Fruit fly (Drosophila melanogaster) whole organism, pupa: ENCODE data around the gene smp-30.

Experiments used
- CG10348 ChIP-seq: fragments of 200-800 bp; sonication (Bioruptor generic); IDR thresholded peaks from 2 replicates; pipeline ENCODE4 v1.3.6; 2022; ENCODE audit warnings: missing biosample characterization, missing genetic modification characterization
- CG12605 ChIP-seq: fragments of 200-800 bp; sonication (Bioruptor generic); IDR thresholded peaks from 2 replicates; pipeline ENCODE4 v1.3.6; 2022; ENCODE audit warnings: missing biosample characterization, missing genetic modification characterization
- CG13204 ChIP-seq: fragments of 200-800 bp; sonication (Bioruptor generic); optimal IDR thresholded peaks from 2 replicates; lab custom pipeline; 2018; ENCODE audit warnings: missing biosample characterization, mild to moderate bottlenecking, missing genetic modification characterization, moderate library complexity
- CG14655 ChIP-seq: fragments of 200-800 bp; sonication (Bioruptor generic); optimal IDR thresholded peaks from 3 replicates; lab custom pipeline; 2017; ENCODE audit warnings: mild to moderate bottlenecking, missing biosample characterization, missing genetic modification reagents, missing genetic modification characterization
- CG15710 ChIP-seq: fragments of 200-800 bp; sonication (Bioruptor generic); optimal IDR thresholded peaks from 2 replicates; lab custom pipeline; 2018; ENCODE audit warnings: missing biosample characterization, mild to moderate bottlenecking, missing genetic modification characterization, moderate library complexity
- CG17806 ChIP-seq: fragments of 200-800 bp; sonication (Bioruptor generic); optimal IDR thresholded peaks from 2 replicates; lab custom pipeline; 2018; ENCODE audit warnings: missing biosample characterization, mild to moderate bottlenecking, missing genetic modification characterization, moderate library complexity
- CG32121 ChIP-seq: fragments of 200-800 bp; sonication (Bioruptor generic); IDR thresholded peaks from 2 replicates; pipeline ENCODE4 v1.3.6; 2022; ENCODE audit warnings: missing biosample characterization, missing genetic modification characterization
- CG34367 ChIP-seq: fragments of 200-800 bp; sonication (Bioruptor generic); optimal IDR thresholded peaks from 2 replicates; lab custom pipeline; 2018; ENCODE audit warnings: missing biosample characterization, mild to moderate bottlenecking, missing genetic modification characterization
- CG4496 ChIP-seq: fragments of 200-800 bp; sonication (Bioruptor generic); IDR thresholded peaks from 3 replicates; pipeline ENCODE4 v1.3.6; 2022; ENCODE audit warnings: missing biosample characterization, missing genetic modification characterization
- CG8159 ChIP-seq: fragments of 200-800 bp; sonication (Bioruptor generic); optimal IDR thresholded peaks from 3 replicates; lab custom pipeline; 2018; ENCODE audit warnings: missing biosample characterization, mild to moderate bottlenecking, missing genetic modification characterization, moderate library complexity
- CG8301 ChIP-seq: fragments of 200-800 bp; sonication (Bioruptor generic); optimal IDR thresholded peaks from 2 replicates; lab custom pipeline; 2018; ENCODE audit warnings: missing biosample characterization, mild to moderate bottlenecking, missing genetic modification characterization
- CG9948 ChIP-seq: fragments of 200-800 bp; sonication (Bioruptor generic); optimal IDR thresholded peaks from 2 replicates; lab custom pipeline; 2018; ENCODE audit warnings: missing biosample characterization, mild to moderate bottlenecking, missing genetic modification characterization, moderate library complexity
- D1 ChIP-seq: fragments of 200-800 bp; sonication (Bioruptor generic); optimal IDR thresholded peaks from 2 replicates; lab custom pipeline; 2018; ENCODE audit warnings: missing biosample characterization, mild to moderate bottlenecking, missing genetic modification characterization, moderate library complexity
- EcR ChIP-seq: fragments of 200-800 bp; sonication (Bioruptor generic); optimal IDR thresholded peaks from 3 replicates; lab custom pipeline; 2019; ENCODE audit warnings: missing biosample characterization, missing genetic modification characterization, mild to moderate bottlenecking, moderate library complexity, missing genetic modification reagents
- Ets98B ChIP-seq: fragments of 200-800 bp; sonication (Bioruptor generic); IDR thresholded peaks from 2 replicates; pipeline ENCODE4 v1.3.6; 2022; ENCODE audit warnings: missing biosample characterization, missing genetic modification characterization
- Pif1A ChIP-seq: fragments of 200-800 bp; sonication (Bioruptor generic); optimal IDR thresholded peaks from 3 replicates; lab custom pipeline; 2016; ENCODE audit warnings: missing biosample characterization, missing genetic modification characterization
- Pif1B ChIP-seq: fragments of 200-800 bp; sonication (Bioruptor generic); optimal IDR thresholded peaks from 3 replicates; lab custom pipeline; 2016; ENCODE audit warnings: missing biosample characterization, missing genetic modification characterization
- Snoo ChIP-seq: fragments of 200-800 bp; sonication (Bioruptor generic); optimal IDR thresholded peaks from 3 replicates; lab custom pipeline; 2017; ENCODE audit warnings: missing biosample characterization, mild to moderate bottlenecking, missing genetic modification characterization, inconsistent platforms
- fd96Ca ChIP-seq: fragments of 200-800 bp; sonication (Bioruptor generic); IDR thresholded peaks from 3 replicates; pipeline ENCODE4 v1.3.6; 2022; ENCODE audit warnings: missing biosample characterization, missing genetic modification characterization
- gl ChIP-seq: fragments of 200-800 bp; sonication (Bioruptor generic); optimal IDR thresholded peaks from 2 replicates; lab custom pipeline; 2018; ENCODE audit warnings: missing biosample characterization, mild to moderate bottlenecking, missing genetic modification characterization
- rn ChIP-seq: fragments of 200-800 bp; sonication (Bioruptor generic); IDR thresholded peaks from 2 replicates; pipeline ENCODE4 v1.3.6; 2022; ENCODE audit warnings: missing biosample characterization, missing genetic modification characterization

Gene smp-30

DNA sequence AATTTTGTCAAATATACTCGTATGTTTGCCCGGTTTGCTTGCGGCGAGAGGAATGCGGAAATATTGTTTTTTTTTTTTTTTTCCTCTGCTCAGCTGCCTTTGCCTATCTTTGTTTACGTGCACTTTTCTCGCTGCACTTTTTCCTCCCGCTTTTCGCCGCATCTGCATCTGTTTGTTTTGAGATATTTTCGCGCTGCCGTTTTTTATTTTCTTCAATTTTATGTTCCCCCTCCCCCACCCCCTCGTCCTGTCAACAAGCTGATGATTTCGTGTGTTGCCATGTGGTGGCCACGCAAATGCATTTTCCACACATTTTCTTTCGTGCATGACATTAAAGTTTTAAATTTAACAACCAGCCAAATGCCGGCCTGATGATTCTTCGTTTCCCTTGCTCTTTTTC lies 5.0 kb upstream of the smp-30 start:
- TF ChIP-seq CG12605 (GFP tag; lab: Robert Waterston, UW) (no peak), CG32121 (GFP tag; lab: Robert Waterston, UW) (peak; percentile 69)

DNA sequence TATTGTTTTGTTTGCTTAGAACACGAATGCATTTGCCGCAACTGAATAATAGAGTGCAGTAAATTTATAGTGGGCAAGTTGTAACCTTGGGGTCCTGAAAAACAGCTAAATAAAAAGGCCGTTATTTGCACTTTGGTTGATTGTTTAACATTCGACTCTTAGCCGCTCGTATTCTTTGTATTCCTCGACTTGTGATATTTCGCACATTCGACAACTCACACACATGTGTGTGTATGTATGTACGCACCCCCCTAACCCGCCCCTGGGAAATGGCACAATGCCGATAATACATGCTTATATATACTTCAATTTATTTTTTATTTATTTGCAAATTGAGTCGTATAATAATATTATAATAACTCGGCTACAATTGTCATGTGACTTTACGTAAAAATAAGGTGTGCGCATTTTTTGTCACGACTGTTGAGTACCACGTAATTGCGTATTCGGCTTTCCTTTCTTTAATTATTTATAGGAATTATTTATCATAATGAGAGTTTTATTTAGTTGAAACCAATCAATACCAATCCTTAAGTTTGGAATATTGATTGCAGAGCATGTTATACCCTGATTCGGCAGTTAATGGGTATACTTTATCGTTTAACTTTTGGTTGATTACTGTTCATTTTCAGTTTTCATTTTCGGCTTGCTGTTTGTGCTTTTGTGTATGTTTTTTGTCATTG lies 3.9 kb upstream of the smp-30 start:
- TF ChIP-seq Snoo (tag; lab: Kevin White, UChicago) (peak; percentile 67), CG12605 (GFP tag; lab: Robert Waterston, UW) (no peak), Pif1A (GFP tag; lab: Kevin White, UChicago) (peak; percentile 48), CG32121 (GFP tag; lab: Robert Waterston, UW) (peak; percentile 22; the same call in 1 of the 2 replicates), CG8159 (peak; percentile 8), CG8301 (no peak), Ets98B (peak; percentile 51; the same call in 1 of the 2 replicates), Pif1B (GFP tag; lab: Kevin White, UChicago) (peak; percentile 45), CG4496 (GFP tag; lab: Robert Waterston, UW) (peak; percentile 46; the same call in 1 of the 3 replicates)
- TF ChIP-seq, all 21 proteins: peak for 7

DNA sequence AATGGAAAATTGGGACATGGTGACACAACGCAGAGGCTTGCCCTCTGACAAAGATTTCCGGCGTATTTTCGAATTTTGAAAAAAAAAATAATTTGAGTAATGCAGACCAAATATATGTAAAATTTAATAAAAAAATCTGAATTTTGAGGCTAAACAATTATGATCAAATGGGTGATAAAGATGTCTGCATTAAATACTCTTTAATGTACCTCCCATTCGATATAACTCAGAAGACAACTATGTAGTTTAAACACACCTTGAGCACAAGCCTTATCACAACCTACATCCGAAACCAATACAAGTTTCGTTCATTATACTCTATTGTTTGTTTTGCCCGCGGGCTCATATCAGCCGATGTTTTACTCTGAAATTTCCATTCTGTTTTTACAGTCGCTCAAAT lies 3.3 kb upstream of the smp-30 start, which contains the start of gene CG7362:
CG7362 (minus strand) TSS at position 101 of the 400 bp plus-strand sequence.
- no peak for TF ChIP-seq CG12605 (GFP tag; lab: Robert Waterston, UW)
- no peak for TF ChIP-seq CG17806
- TF ChIP-seq gl, result no peak
- TF ChIP-seq CG8301, result no peak
- no peak for TF ChIP-seq Pif1B (GFP tag; lab: Kevin White, UChicago)
- TF ChIP-seq D1 (tag; lab: Kevin White, UChicago), result no peak

DNA sequence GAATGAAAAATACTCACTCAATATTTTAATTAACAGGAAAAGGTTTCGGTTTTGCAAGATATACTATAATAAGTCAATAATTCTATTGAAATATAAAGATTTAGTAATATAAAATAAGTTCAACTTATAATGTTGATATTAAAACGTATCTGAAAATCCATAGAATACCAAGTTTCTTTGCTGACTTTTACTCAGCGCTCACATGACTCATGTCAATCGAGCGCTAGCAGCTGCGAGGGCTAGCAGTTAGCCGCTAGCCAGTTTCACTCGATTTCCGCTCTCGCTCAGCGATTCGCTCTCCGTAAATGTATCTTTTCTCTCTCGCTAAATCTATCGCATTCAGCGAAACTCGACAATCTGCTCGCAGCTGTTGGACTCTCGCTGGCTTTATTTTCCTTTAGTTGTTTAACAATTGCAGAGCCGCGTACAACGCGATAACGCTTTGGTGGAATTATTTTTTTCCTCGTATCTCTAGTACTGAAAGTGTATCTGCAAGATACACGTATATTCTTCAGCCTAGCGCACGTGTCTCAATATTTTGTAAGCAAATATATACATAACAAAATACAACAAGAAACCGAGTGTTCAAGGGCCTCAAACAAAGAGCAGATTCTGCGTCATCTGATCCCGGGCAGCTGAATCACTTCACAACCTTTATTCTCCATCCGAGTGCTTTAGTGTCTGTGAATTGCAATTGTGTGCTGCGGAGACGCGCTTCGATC lies 1.8 kb downstream of the smp-30 start:
- peak; percentile 20 for TF ChIP-seq CG14655 (GFP tag; lab: Kevin White, UChicago)
- peak; percentile 65; the same call in 1 of the 2 replicates for TF ChIP-seq Ets98B
- peak; percentile 69 for TF ChIP-seq Pif1B (GFP tag; lab: Kevin White, UChicago)
- TF ChIP-seq CG34367, result peak; percentile 62
- peak; percentile 83 for TF ChIP-seq EcR
- TF ChIP-seq CG32121 (GFP tag; lab: Robert Waterston, UW), result peak; percentile 53; the same call in 1 of the 2 replicates
- peak; percentile 60 for TF ChIP-seq CG15710
- peak; percentile 47 for TF ChIP-seq CG13204
- TF ChIP-seq D1 (tag; lab: Kevin White, UChicago), result peak; percentile 32
- peak; percentile 70 for TF ChIP-seq Pif1A (GFP tag; lab: Kevin White, UChicago)
- TF ChIP-seq CG17806, result peak; percentile 37
- peak; percentile 77 for TF ChIP-seq gl
- TF ChIP-seq CG8159, result peak; percentile 53
- peak; percentile 82 for TF ChIP-seq CG4496 (GFP tag; lab: Robert Waterston, UW)
- no peak for TF ChIP-seq fd96Ca (GFP tag; lab: Robert Waterston, UW)
- TF ChIP-seq rn, result no peak
- no peak for TF ChIP-seq CG8301
- TF ChIP-seq CG10348, result no peak
- peak; percentile 59; the same call in 1 of the 2 replicates for TF ChIP-seq CG12605 (GFP tag; lab: Robert Waterston, UW)
- peak; percentile 36 for TF ChIP-seq CG9948 (tag; lab: Kevin White, UChicago)
- TF ChIP-seq Snoo (tag; lab: Kevin White, UChicago), result peak; percentile 50

DNA sequence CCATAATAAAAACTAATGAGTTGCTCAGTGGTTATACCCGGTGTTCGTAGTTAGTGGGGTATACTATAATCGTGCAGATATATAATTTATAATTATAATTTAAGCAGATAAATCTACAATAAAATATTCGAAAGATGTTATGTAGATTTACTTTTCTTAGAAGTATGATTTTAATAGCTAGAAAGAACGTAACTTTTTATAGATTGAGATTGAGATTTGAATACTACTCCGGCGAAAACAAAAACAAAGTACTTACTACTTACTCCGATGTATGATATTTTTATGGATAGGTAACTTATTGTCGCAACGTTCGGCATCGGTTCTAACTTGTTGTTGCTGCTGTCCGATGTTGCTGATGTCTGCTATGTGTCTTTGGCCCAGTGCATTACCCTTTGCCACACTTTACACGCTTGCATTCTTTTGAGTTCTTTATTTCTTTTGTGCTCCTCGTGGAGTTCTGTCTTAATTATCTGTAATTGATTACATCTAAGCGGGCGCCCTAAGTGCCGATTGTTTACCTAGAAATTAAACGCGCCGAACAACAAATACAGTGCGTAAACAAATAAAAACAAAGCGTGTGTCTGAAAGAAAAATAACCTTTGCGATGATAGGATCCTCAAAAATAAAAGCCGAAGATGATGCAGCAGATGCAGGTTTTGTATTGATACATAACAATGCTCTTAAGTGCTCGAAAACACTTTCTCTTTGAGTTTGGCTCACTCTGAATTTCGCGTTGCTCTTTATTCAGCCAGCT lies 2.5 kb downstream of the smp-30 start:
- TF ChIP-seq CG8301 (peak; percentile 28), CG4496 (GFP tag; lab: Robert Waterston, UW) (no peak), gl (no peak), CG14655 (GFP tag; lab: Kevin White, UChicago) (peak; percentile 15), CG17806 (no peak), fd96Ca (GFP tag; lab: Robert Waterston, UW) (no peak), CG32121 (GFP tag; lab: Robert Waterston, UW) (no peak)
- TF ChIP-seq, all 21 proteins: peak for 2

DNA sequence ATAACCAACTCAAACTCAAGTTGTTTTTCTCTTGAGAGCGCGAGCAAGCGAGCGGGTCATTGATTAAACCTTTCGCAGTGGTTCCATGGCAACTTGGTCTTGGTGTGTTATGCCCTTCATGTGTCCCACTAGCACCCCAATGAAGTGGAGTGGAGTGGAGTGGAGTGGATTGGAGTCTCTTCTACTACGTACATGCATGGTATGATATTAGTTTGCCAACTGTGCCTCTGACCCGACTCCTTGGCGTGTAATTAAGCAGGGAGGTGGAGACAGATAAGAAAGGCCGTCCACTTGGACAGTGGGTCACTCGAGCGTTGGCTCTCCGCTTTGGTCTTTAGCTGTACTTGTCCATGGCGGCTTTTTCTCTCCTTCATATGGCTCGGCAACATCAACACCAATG lies 3.1 kb downstream of the smp-30 start:
- TF ChIP-seq CG34367 (no peak), Pif1B (GFP tag; lab: Kevin White, UChicago) (no peak), CG4496 (GFP tag; lab: Robert Waterston, UW) (0 out of 3 replicates have a peak, but pooled peaks have one; percentile 9), EcR (peak; percentile 38)
